Worm (Caenorhabditis elegans) whole organism, late embryonic: ENCODE results near the gene usp-33.

Source experiments
- F13H6.1 ChIP-seq: sonication (generic microtip); optimal IDR thresholded peaks from 2 replicates; lab custom pipeline; 2016; ENCODE audit warnings: missing genetic modification characterization, missing compliant biosample characterization
- ahr-1 ChIP-seq: sonication (generic microtip); optimal IDR thresholded peaks from 2 replicates; lab custom pipeline; 2016; ENCODE audit warnings: missing genetic modification characterization, missing compliant biosample characterization
- ceh-24 ChIP-seq: sonication (generic microtip); optimal IDR thresholded peaks from 2 replicates; lab custom pipeline; 2016; ENCODE audit warnings: mild to moderate bottlenecking, missing genetic modification characterization, missing compliant biosample characterization
- dmd-4 ChIP-seq: sonication (generic microtip); optimal IDR thresholded peaks from 2 replicates; lab custom pipeline; 2016; ENCODE audit warnings: borderline replicate concordance, missing genetic modification characterization, missing compliant biosample characterization
- fkh-10 ChIP-seq: fragments of 150-350 bp; optimal IDR thresholded peaks from 2 replicates; lab custom pipeline; 2014; ENCODE audit warnings: missing biosample characterization, missing genetic modification reagents, missing genetic modification characterization
- hlh-15 ChIP-seq: sonication (generic microtip); optimal IDR thresholded peaks from 2 replicates; lab custom pipeline; 2016; ENCODE audit warnings: missing genetic modification characterization, missing compliant biosample characterization
- hlh-8 ChIP-seq: sonication (generic microtip); optimal IDR thresholded peaks from 2 replicates; lab custom pipeline; 2016; ENCODE audit warnings: missing genotype, missing genetic modification characterization, missing compliant biosample characterization
- mec-3 ChIP-seq: sonication (generic microtip); optimal IDR thresholded peaks from 2 replicates; lab custom pipeline; 2016; ENCODE audit warnings: borderline replicate concordance, missing genetic modification characterization, missing compliant biosample characterization
- pat-9 ChIP-seq: fragments of 200-800 bp; sonication (Bioruptor generic); optimal IDR thresholded peaks from 2 replicates; lab custom pipeline; 2018; ENCODE audit warnings: mild to moderate bottlenecking, missing genetic modification characterization, moderate library complexity, missing compliant biosample characterization
- pqm-1 ChIP-seq: sonication (generic microtip); optimal IDR thresholded peaks from 2 replicates; lab custom pipeline; 2016; ENCODE audit warnings: missing genetic modification characterization, missing compliant biosample characterization
- ref-2 ChIP-seq: sonication (generic microtip); optimal IDR thresholded peaks from 2 replicates; lab custom pipeline; 2016; ENCODE audit warnings: missing genetic modification characterization, missing compliant biosample characterization
- rnt-1 ChIP-seq: sonication (generic microtip); optimal IDR thresholded peaks from 2 replicates; lab custom pipeline; 2016; ENCODE audit warnings: missing genetic modification characterization, missing compliant biosample characterization
- sox-2 ChIP-seq: fragments of 200-800 bp; sonication (Bioruptor generic); IDR thresholded peaks from 2 replicates; pipeline ENCODE4 v1.3.6; 2022; ENCODE audit warnings: missing genetic modification reagents, missing genetic modification characterization, missing compliant biosample characterization
- unc-86 ChIP-seq: sonication (generic microtip); optimal IDR thresholded peaks from 2 replicates; lab custom pipeline; 2016; ENCODE audit warnings: missing genetic modification characterization, missing compliant biosample characterization

ce11 chrX:15599925-15600324, 8.8 kb downstream of the usp-33 start:
- TF ChIP-seq pat-9 (tag; lab: Kevin White, UChicago) (no peak), pqm-1 (tag; lab: Kevin White, UChicago) (no peak), ref-2 (no peak), rnt-1 (tag; lab: Kevin White, UChicago) (no peak), F13H6.1 (tag; lab: Kevin White, UChicago) (no peak), mec-3 (tag; lab: Kevin White, UChicago) (no peak), ceh-24 (tag; lab: Kevin White, UChicago) (no peak), sox-2 (no peak), hlh-15 (tag; lab: Kevin White, UChicago) (no peak), fkh-10 (GFP tag; lab: Kevin White, UChicago) (no peak), unc-86 (tag; lab: Kevin White, UChicago) (no peak), dmd-4 (tag; lab: Kevin White, UChicago) (no peak), hlh-8 (tag; lab: Kevin White, UChicago) (no peak), ahr-1 (no peak)
